Fruit fly (Drosophila melanogaster): ENCODE data around the gene CG11594.

DNA sequence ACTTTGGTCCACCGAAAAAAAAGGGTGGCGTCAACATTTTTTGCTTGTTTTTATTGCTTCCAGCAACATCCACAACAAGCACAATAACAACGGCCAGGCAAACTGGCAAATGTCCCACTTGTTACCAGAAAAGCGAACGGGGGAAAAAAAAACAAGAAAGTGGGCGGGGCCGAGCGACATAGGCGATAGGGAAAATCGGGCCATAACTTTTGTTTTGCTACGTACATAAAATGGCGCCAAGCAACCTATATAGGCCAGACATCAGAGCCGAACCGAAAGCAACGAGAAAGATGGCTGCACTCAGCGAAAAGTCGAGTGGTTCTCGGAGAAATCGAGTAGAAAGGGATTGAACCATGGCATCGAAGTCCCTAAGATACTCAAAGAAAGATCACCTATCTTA, 18.6 kb downstream of the CG11594 start:
- TF ChIP-seq CG32121 (GFP tag; IDR thresholded peaks at IDR 0.05) (no peak), CG4496 (GFP tag; IDR thresholded peaks at IDR 0.05) (no peak), EcR (GFP tag; optimal IDR thresholded peaks at IDR 0.05) (no peak), Snoo (tag; optimal IDR thresholded peaks at IDR 0.05) (no peak), Pif1A (GFP tag; optimal IDR thresholded peaks at IDR 0.05) (no peak), CG8159 (tag; optimal IDR thresholded peaks at IDR 0.05) (no peak), CG14655 (GFP tag; optimal IDR thresholded peaks at IDR 0.05) (peak; percentile 6), D1 (tag; optimal IDR thresholded peaks at IDR 0.05) (no peak), Ets98B (GFP tag; IDR thresholded peaks at IDR 0.05) (no peak), CG34367 (tag; optimal IDR thresholded peaks at IDR 0.05) (no peak), fd96Ca (GFP tag; IDR thresholded peaks at IDR 0.05) (no peak)

All from whole organism, pupa.